Fruit fly (Drosophila melanogaster) whole organism, adult: ENCODE measurements around the gene CG1542.

Experiments used
- CG11617 ChIP-seq: fragments of 200-800 bp; sonication (Bioruptor generic); optimal IDR thresholded peaks from 2 replicates; lab custom pipeline; 2017; ENCODE audit warnings: mild to moderate bottlenecking, missing biosample characterization, missing genetic modification reagents, missing genetic modification characterization
- CG12768 ChIP-seq: fragments of 200-800 bp; sonication (Bioruptor generic); optimal IDR thresholded peaks from 2 replicates; lab custom pipeline; 2017; ENCODE audit warnings: missing biosample characterization, missing genetic modification characterization, mild to moderate bottlenecking, moderate library complexity, missing genetic modification reagents
- CG14711 ChIP-seq: fragments of 200-800 bp; sonication (Bioruptor generic); optimal IDR thresholded peaks from 2 replicates; lab custom pipeline; 2018; ENCODE audit warnings: missing biosample characterization, mild to moderate bottlenecking, missing genetic modification characterization, moderate library complexity
- CG1620 ChIP-seq: fragments of 200-800 bp; sonication (Bioruptor generic); optimal IDR thresholded peaks from 2 replicates; lab custom pipeline; 2016; ENCODE audit warnings: missing biosample characterization, missing genetic modification characterization
- CG33017 ChIP-seq: fragments of 200-800 bp; sonication (Bioruptor generic); optimal IDR thresholded peaks from 2 replicates; lab custom pipeline; 2018; ENCODE audit warnings: missing biosample characterization, mild to moderate bottlenecking, missing genetic modification characterization, moderate library complexity
- CG5204 ChIP-seq: fragments of 200-800 bp; sonication (Bioruptor generic); optimal IDR thresholded peaks from 2 replicates; lab custom pipeline; 2016; ENCODE audit warnings: missing biosample characterization, missing genetic modification characterization
- CG7045 ChIP-seq: fragments of 200-800 bp; sonication (Bioruptor generic); optimal IDR thresholded peaks from 2 replicates; lab custom pipeline; 2017; ENCODE audit warnings: missing biosample characterization, mild to moderate bottlenecking, missing genetic modification characterization
- CG7101 ChIP-seq: fragments of 200-800 bp; sonication (Bioruptor generic); optimal IDR thresholded peaks from 2 replicates; lab custom pipeline; 2018; ENCODE audit warnings: missing biosample characterization, mild to moderate bottlenecking, missing genetic modification characterization, moderate library complexity
- Clk ChIP-seq: fragments of 200-800 bp; sonication (Bioruptor generic); optimal IDR thresholded peaks from 2 replicates; lab custom pipeline; 2017; ENCODE audit warnings: missing biosample characterization, missing genetic modification characterization
- Crg-1 ChIP-seq: fragments of 200-800 bp; sonication (Bioruptor generic); optimal IDR thresholded peaks from 2 replicates; lab custom pipeline; 2016; ENCODE audit warnings: missing biosample characterization, missing genetic modification characterization
- Hr96 ChIP-seq: fragments of 200-800 bp; sonication (Bioruptor generic); optimal IDR thresholded peaks from 2 replicates; lab custom pipeline; 2016; ENCODE audit warnings: missing biosample characterization, missing genetic modification characterization
- Mnt ChIP-seq: fragments of 200-800 bp; sonication (Bioruptor generic); optimal IDR thresholded peaks from 2 replicates; lab custom pipeline; 2016; ENCODE audit warnings: missing biosample characterization, mild to moderate bottlenecking, missing genetic modification characterization
- bab1 ChIP-seq: fragments of 200-800 bp; sonication (Bioruptor generic); optimal IDR thresholded peaks from 3 replicates; lab custom pipeline; 2019; ENCODE audit warnings: missing biosample characterization, mild to moderate bottlenecking, missing genetic modification characterization, moderate library complexity
- cic ChIP-seq: fragments of 200-800 bp; sonication (Bioruptor generic); optimal IDR thresholded peaks from 2 replicates; lab custom pipeline; 2017; ENCODE audit warnings: missing biosample characterization, mild to moderate bottlenecking, missing genetic modification characterization, moderate library complexity
- cnc ChIP-seq, 2 experiments: fragments of >200 bp; optimal IDR thresholded peaks; 2 replicates each; lab custom pipeline; 2017
- kay ChIP-seq: fragments of 200-800 bp; sonication (Bioruptor generic); peaks from one replicate; lab custom pipeline; 2016; ENCODE audit warnings: missing biosample characterization, missing genetic modification characterization, borderline replicate concordance
- ovo ChIP-seq: fragments of 200-800 bp; sonication (Bioruptor generic); optimal IDR thresholded peaks from 2 replicates; lab custom pipeline; 2016; ENCODE audit warnings: missing biosample characterization, missing genetic modification characterization
- pad ChIP-seq: fragments of 200-800 bp; sonication (Bioruptor generic); optimal IDR thresholded peaks from 3 replicates; lab custom pipeline; 2017; ENCODE audit warnings: missing biosample characterization, missing genetic modification characterization, mild to moderate bottlenecking, moderate library complexity, missing genetic modification reagents
- tj ChIP-seq: fragments of 200-800 bp; sonication (Bioruptor generic); optimal IDR thresholded peaks from 3 replicates; lab custom pipeline; 2017; ENCODE audit warnings: missing biosample characterization, mild to moderate bottlenecking, missing genetic modification characterization, moderate library complexity
- toe ChIP-seq: fragments of 200-800 bp; sonication (Bioruptor generic); optimal IDR thresholded peaks from 2 replicates; lab custom pipeline; 2016; ENCODE audit warnings: missing biosample characterization, missing genetic modification characterization

Gene CG1542

DNA sequence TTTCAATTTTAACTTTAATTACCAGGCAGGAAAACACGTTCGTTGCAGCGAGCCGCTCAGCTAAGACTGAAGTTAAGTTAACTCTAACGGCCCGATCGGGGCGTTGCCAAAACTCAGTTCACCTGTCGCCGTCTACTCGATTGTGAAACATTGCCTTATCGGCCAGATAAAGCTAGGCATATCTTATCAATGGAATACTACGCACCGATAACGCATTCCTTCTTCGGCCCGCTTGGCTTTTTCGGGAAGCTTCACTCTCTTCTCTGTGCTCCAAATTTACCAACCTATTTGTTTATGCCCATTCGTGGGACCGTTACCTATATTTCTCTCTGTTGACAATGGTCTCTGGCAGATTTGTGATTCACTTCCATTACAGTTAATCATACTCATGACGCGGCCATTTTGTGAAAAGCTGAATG lies 17.6 kb upstream of the CG1542 start, which contains the start of gene mesh:
Gene mesh, minus strand, starts transcription at position 68 of the 419 bp plus-strand sequence.
- TF ChIP-seq CG1620 (GFP tag; lab: Kevin White, UChicago) (no peak), toe (GFP tag; lab: Kevin White, UChicago) (no peak), ovo (peak; percentile 44), CG33017 (peak; percentile 14), Hr96 (GFP tag; lab: Kevin White, UChicago) (no peak), CG14711 (tag; lab: Kevin White, UChicago) (peak; percentile 4), CG12768 (no peak), Mnt (GFP tag; lab: Kevin White, UChicago) (peak; percentile 26), CG7101 (tag; lab: Kevin White, UChicago) (peak; percentile 17), pad (no peak), cic (GFP tag; lab: Kevin White, UChicago) (peak; percentile 90)

DNA sequence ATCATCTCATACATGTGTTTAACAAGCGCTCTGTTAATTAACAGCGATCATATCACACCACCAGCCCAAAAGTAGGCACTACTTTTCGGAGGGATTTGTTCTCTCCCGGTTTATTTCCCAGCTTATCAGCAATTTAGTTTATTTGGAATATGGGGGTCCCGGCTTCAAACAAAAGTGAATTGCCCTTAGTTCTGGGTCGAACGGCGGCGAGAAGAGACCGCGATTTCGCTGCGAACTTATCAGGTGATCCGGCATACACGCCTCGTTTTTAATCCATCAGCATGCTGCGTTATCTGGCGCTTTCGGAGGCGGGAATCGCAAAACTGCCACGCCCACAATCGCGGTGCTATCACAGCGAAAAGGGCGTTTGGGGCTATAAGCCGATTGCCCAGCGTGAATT lies 16.5 kb upstream of the CG1542 start, which contains the start of gene CG1544:
Gene CG1544, plus strand, starts transcription at position 186 of the 400 bp plus-strand sequence.
- peak; percentile 53 for TF ChIP-seq Mnt (GFP tag; lab: Kevin White, UChicago)
- TF ChIP-seq bab1 (GFP tag; lab: Kevin White, UChicago), result peak; percentile 61
- TF ChIP-seq CG11617, result no peak
- TF ChIP-seq ovo, result no peak
- TF ChIP-seq cic (GFP tag; lab: Kevin White, UChicago), result peak; percentile 61
- TF ChIP-seq CG12768, result peak; percentile 22
- TF ChIP-seq tj, result peak; percentile 27

DNA sequence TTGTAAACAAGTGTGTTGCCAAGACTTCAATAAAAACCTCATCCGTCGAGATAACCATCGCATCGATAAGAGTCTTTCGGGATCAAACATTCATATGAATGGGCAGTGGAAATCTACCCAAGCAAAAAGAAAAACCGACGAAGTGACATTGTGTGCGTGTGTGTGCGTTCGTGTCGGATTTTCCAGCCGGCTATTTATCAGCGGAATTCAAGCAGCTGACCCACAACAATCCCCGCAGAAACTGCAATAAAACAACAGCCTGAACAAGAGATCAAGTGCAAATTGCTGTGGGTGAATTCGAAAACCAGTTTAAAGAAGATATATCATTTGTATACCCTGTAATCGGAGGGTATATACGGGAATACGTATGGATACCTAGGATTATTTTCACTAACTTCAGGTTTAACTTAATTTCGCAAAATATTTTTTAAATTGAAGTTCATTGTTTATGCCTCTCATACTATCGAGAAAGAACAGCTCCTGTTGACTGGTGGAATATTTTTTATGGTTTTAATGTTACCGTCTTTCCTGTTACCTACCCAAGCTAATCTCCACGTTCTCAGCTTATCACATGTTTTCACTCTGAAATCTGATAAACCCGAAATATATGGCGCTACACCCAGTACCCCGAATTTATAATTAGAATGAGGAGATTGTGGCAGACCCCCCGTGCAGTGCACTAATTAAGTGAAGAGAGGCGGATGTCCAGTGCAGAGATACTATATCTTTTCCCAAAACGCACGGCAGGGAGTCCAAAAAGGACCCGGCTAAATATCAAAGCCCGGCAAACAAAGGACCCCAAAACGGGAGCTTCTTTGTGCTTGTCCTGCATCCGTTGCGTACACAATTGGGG lies 15.9 kb upstream of the CG1542 start:
- TF ChIP-seq pad (no peak), kay (GFP tag; lab: Kevin White, UChicago) (no peak)

DNA sequence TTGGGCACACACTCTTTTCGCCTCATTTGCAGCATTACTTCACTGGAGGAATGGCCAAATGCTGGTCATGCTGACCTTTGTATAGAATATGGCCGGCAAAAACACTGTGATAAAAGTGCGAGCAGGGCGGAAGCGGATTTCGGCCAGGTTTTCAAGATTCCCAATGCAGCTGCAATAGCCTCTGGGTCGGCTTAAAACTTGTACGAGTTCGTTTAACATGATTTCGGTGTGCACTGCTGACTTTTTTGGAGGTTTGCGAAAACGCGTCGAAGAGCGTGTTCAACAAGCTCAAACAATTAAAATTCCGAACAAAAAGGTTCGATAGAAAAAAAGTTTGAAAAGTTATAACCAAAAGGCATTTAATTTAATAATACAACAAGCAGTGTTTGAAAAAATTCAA lies 2.6 kb upstream of the CG1542 start, which contains the start of gene chp:
Gene chp, minus strand, starts transcription at position 101 of the 400 bp plus-strand sequence.
- TF ChIP-seq kay (GFP tag; lab: Kevin White, UChicago) (no peak), CG11617 (no peak), CG12768 (no peak), Hr96 (GFP tag; lab: Kevin White, UChicago) (no peak), CG5204 (GFP tag; lab: Kevin White, UChicago) (no peak), Clk (no peak), Mnt (GFP tag; lab: Kevin White, UChicago) (no peak), bab1 (GFP tag; lab: Kevin White, UChicago) (no peak), CG33017 (no peak), pad (no peak), CG14711 (tag; lab: Kevin White, UChicago) (no peak), cnc (optimal IDR thresholded peaks at IDR 0.05; lab: Kevin White, UChicago) (no peak), cic (GFP tag; lab: Kevin White, UChicago) (no peak), CG7101 (tag; lab: Kevin White, UChicago) (no peak), CG1620 (GFP tag; lab: Kevin White, UChicago) (no peak)

DNA sequence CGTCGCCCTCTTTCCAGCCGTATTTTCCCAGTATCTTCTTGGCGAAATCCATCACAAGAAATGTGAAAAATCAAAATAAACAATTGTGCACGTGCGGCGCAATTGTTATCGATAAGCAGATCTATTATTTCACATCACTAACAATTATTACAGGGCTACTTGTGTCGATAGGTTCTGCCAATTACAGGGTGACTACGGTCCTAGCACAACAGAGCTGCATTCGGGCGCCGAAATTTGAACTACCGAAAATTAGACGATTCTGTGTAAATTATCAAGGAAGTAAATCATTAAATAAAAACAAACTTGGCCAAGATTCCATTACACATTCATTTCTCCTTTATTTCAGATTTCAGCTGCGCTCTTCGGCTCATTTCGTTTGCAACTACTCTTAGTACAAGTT lies 2.6 kb downstream of the CG1542 start, which contains the start of gene CG15561:
Gene CG15561, minus strand, starts transcription at position 113 of the 400 bp plus-strand sequence.
- TF ChIP-seq Hr96 (GFP tag; lab: Kevin White, UChicago) (no peak), cic (GFP tag; lab: Kevin White, UChicago) (peak; percentile 28), bab1 (GFP tag; lab: Kevin White, UChicago) (peak; percentile 86), ovo (no peak), cnc (optimal IDR thresholded peaks at IDR 0.05; lab: Kevin White, UChicago) (no peak), CG33017 (no peak), Mnt (GFP tag; lab: Kevin White, UChicago) (peak; percentile 100), Clk (no peak), CG14711 (tag; lab: Kevin White, UChicago) (peak; percentile 34), tj (peak; percentile 21), toe (GFP tag; lab: Kevin White, UChicago) (no peak), CG1620 (GFP tag; lab: Kevin White, UChicago) (peak; percentile 23), CG12768 (no peak), CG5204 (GFP tag; lab: Kevin White, UChicago) (no peak), CG7045 (no peak), pad (peak; percentile 39), kay (GFP tag; lab: Kevin White, UChicago) (no peak), CG7101 (tag; lab: Kevin White, UChicago) (peak; percentile 46), Crg-1 (GFP tag; lab: Kevin White, UChicago) (peak; percentile 60), CG11617 (no peak)

DNA sequence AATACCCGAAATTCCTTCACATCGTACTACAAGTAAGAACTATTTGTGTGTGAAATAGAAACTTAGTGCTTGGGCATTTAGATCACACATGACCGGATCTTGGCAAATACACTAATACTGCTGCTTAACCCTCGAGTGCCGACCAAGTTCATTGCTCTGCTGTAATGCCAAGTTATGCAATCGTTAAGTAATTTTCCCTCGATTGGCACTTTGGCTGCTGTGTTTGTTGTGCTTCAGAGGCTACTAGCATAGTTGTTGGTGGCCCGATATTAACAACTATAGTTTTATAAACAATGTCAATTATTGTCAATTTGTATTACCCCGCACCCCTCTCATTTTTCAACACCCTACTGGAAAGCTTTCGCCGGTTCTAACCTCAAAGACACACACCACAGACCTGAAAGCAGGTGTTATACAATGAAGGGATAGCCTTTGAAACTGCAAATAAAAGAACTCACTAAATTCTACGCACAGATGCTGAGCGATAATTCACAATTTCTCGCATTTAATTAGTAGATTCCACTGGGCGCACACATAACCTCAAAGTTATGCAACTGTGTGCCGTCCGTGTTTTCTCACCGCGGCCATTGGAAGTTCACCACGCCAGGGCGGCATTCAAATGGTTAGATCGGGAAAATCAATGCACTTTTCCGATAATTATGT lies 5.1 kb downstream of the CG1542 start:
- peak; percentile 37 for TF ChIP-seq CG33017
- TF ChIP-seq CG1620 (GFP tag; lab: Kevin White, UChicago), result peak; percentile 7
- TF ChIP-seq bab1 (GFP tag; lab: Kevin White, UChicago), result peak; percentile 42
- peak; percentile 56 for TF ChIP-seq CG12768
- peak; percentile 21 for TF ChIP-seq Crg-1 (GFP tag; lab: Kevin White, UChicago)
- peak; percentile 0 for TF ChIP-seq CG7101 (tag; lab: Kevin White, UChicago)
- TF ChIP-seq cnc (optimal IDR thresholded peaks at IDR 0.05; lab: Kevin White, UChicago), result no peak
- peak; percentile 35 for TF ChIP-seq tj
- TF ChIP-seq ovo, result peak; percentile 49
- TF ChIP-seq Mnt (GFP tag; lab: Kevin White, UChicago), result peak; percentile 71
- peak; percentile 15 for TF ChIP-seq Clk
- TF ChIP-seq cic (GFP tag; lab: Kevin White, UChicago), result peak; percentile 37
- no peak for TF ChIP-seq CG7045
- TF ChIP-seq Hr96 (GFP tag; lab: Kevin White, UChicago), result no peak
- peak; percentile 64 for TF ChIP-seq CG11617
- peak; percentile 34 for TF ChIP-seq pad
- TF ChIP-seq CG14711 (tag; lab: Kevin White, UChicago), result no peak
